Worm (Caenorhabditis elegans) whole organism, L3 larva: Measurements from ENCODE around the gene col-34.
"Not testable (repeated sequence)": the region's sequence is repeated elsewhere in the genome, so short reads cannot be mapped to it uniquely, and the experiment has no call there.

Experiments
- R02D3.7 ChIP-seq: fragments of 150-350 bp; optimal IDR thresholded peaks from 2 replicates; lab custom pipeline; 2014; ENCODE audit warnings: missing biosample characterization, missing genetic modification characterization
- daf-12 ChIP-seq: fragments of 150-350 bp; optimal IDR thresholded peaks from 2 replicates; lab custom pipeline; 2014; ENCODE audit warnings: missing biosample characterization, missing genetic modification reagents, missing genetic modification characterization
- elt-1 ChIP-seq: fragments of 150-350 bp; optimal IDR thresholded peaks from 2 replicates; lab custom pipeline; 2014; ENCODE audit warnings: missing biosample characterization, missing genetic modification characterization
- eor-1 ChIP-seq, 2 experiments: fragments of 150-350 bp; optimal IDR thresholded peaks; 2 replicates each; lab custom pipeline; 2014 to 2018; ENCODE audit warnings: missing biosample characterization in 2 of 2, missing genetic modification characterization in 2 of 2
- fkh-10 ChIP-seq: sonication (generic microtip); optimal IDR thresholded peaks from 2 replicates; lab custom pipeline; 2017; ENCODE audit warnings: missing biosample characterization, missing genetic modification reagents, missing genetic modification characterization
- lin-39 ChIP-seq: fragments of 150-350 bp; optimal IDR thresholded peaks from 2 replicates; lab custom pipeline; 2018; ENCODE audit warnings: missing biosample characterization, missing genetic modification reagents, missing genetic modification characterization
- nhr-12 ChIP-seq: fragments of 150-350 bp; optimal IDR thresholded peaks from 2 replicates; lab custom pipeline; 2014; ENCODE audit warnings: missing biosample characterization, missing genetic modification characterization
- unc-62 ChIP-seq: fragments of 150-350 bp; sonication (generic microtip); optimal IDR thresholded peaks from 4 replicates; lab custom pipeline; 2014; ENCODE audit warnings: missing biosample characterization, missing genetic modification reagents, missing genetic modification characterization
- zag-1 ChIP-seq: fragments of 150-350 bp; optimal IDR thresholded peaks from 2 replicates; lab custom pipeline; 2014; ENCODE audit warnings: missing biosample characterization, missing genetic modification characterization

Gene col-34

DNA sequence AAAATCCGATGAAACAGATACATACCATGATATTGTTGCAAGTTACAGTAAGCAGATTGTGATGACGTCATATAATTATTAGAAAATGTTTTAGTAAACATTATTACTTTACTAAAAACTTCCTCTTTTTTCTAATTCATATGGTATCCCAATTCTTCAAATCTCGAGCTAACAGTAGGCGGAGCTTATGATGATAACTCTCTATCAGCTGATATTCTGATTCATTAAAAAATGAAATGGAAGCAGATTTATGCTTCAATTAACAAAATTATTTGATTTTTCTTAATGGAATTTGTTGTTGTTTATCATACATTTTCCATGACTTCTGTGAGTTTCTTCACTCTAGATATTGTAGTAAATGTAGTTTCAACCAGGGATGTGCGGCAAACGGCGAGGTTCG, 40.1 kb downstream of the col-34 start, which contains the start of gene pax-2:
TSS of gene pax-2 (minus strand) at position 101 of the 400 bp plus-strand sequence.
- TF ChIP-seq fkh-10 (GFP tag; lab: Kevin White, UChicago) (no peak), lin-39 (tag; lab: Kevin White, UChicago) (no peak), zag-1 (tag; lab: Kevin White, UChicago) (no peak)

DNA sequence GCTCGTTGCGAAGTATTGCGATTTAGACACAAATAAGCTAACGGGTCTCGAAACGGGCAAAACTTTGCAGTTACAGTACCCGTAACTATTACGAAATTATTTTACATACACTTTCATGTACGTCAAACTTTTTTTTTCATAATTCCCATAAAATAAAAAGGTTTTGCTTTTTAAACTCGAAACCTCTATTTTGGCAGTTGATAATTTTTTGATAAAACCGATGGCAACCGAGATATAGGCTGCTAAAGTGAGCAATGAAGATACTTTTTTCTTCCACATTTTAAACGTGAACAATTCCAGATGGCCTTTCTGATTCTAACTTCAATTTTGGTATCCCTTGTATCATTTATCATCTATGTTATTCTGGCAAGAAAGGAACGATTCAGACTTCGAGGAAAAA, 47.2 kb downstream of the col-34 start, which contains the start of gene cyp-25A6:
TSS of gene cyp-25A6 (plus strand) at position 301 of the 400 bp plus-strand sequence.
- not testable (repeated sequence) for TF ChIP-seq eor-1 (tag; optimal IDR thresholded peaks at IDR 0.05; lab: Kevin White, UChicago); R02D3.7; nhr-12 (tag; lab: Kevin White, UChicago)

DNA sequence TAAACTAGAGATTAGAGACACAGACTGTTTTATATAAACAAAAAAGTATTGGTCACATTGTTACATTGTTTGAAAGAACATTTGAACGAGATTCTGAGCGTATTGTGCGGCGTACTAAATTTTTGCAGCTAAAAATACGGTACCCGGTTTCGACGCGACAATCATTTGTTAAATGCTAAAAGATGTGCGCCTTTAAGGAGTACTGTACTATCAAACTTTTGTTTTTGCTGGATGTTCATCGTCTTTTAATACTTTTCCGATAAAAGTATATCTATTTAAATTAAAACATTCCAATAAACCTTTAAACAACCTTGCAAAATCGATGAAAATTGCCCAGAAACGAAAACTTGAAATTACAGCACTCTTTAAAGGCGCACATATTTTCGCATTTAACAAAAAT, 47.7 kb downstream of the col-34 start, which contains the start of gene K06B9.6:
TSS of gene K06B9.6 (minus strand) at position 101 of the 400 bp plus-strand sequence.
- TF ChIP-seq daf-12 (tag; lab: Kevin White, UChicago); unc-62 (GFP tag; lab: Kevin White, UChicago); elt-1 (tag; lab: Kevin White, UChicago): not testable (repeated sequence)
